Fruit fly (Drosophila melanogaster) whole organism, wandering third instar larva: Measurements from ENCODE around the gene Nprl3.

Source experiments
- CG32264 ChIP-seq: fragments of 200-800 bp; sonication (Bioruptor generic); optimal IDR thresholded peaks from 2 replicates; lab custom pipeline; 2016; ENCODE audit warnings: missing biosample characterization, missing genetic modification characterization
- CG9705 ChIP-seq: fragments of 200-800 bp; sonication (Bioruptor generic); optimal IDR thresholded peaks from 2 replicates; lab custom pipeline; 2018; ENCODE audit warnings: missing biosample characterization, mild to moderate bottlenecking, missing genetic modification characterization
- Dfd ChIP-seq: fragments of >200 bp; optimal IDR thresholded peaks from 2 replicates; lab custom pipeline; 2017; ENCODE audit warnings: missing biosample characterization, missing genetic modification characterization
- Dif ChIP-seq: fragments of 200-275, 200-300 bp; sonication (Bioruptor generic); optimal IDR thresholded peaks from 2 replicates; lab custom pipeline; 2018; ENCODE audit warnings: missing biosample characterization, missing genetic modification characterization; ENCODE audit not compliant: partially characterized antibody
- GATAd ChIP-seq: sonication (Bioruptor generic); optimal IDR thresholded peaks from 2 replicates; lab custom pipeline; 2016; ENCODE audit warnings: missing biosample characterization, missing genetic modification characterization
- HLH106 ChIP-seq: fragments of 200-800 bp; optimal IDR thresholded peaks from 3 replicates; lab custom pipeline; 2019; ENCODE audit warnings: missing biosample characterization, mild to moderate bottlenecking, missing genetic modification characterization, moderate library complexity
- Hnf4 ChIP-seq: fragments of 200-800 bp; sonication (Bioruptor generic); optimal IDR thresholded peaks from 2 replicates; lab custom pipeline; 2016; ENCODE audit warnings: missing biosample characterization, mild to moderate bottlenecking, missing genetic modification characterization
- Hr78 ChIP-seq: fragments of >200 bp; optimal IDR thresholded peaks from 2 replicates; lab custom pipeline; 2017; ENCODE audit warnings: missing biosample characterization, missing genetic modification characterization
- Hr83 ChIP-seq: fragments of 200-300 bp; sonication (Bioruptor generic); optimal IDR thresholded peaks from 2 replicates; lab custom pipeline; 2016; ENCODE audit warnings: missing biosample characterization, mild to moderate bottlenecking, missing genetic modification characterization, moderate library complexity; ENCODE audit not compliant: poor library complexity, severe bottlenecking
- Myc ChIP-seq: fragments of >200 bp; optimal IDR thresholded peaks from 2 replicates; lab custom pipeline; 2017
- N ChIP-seq: fragments of >200 bp; optimal IDR thresholded peaks from 2 replicates; lab custom pipeline; 2018; ENCODE audit warnings: missing biosample characterization, missing external identifiers, missing genetic modification characterization
- OdsH ChIP-seq: fragments of 200-800 bp; sonication (Bioruptor generic); optimal IDR thresholded peaks from 2 replicates; lab custom pipeline; 2016; ENCODE audit warnings: missing biosample characterization, mild to moderate bottlenecking, missing genetic modification characterization
- Rel ChIP-seq, 2 experiments: fragments of 200-800 bp; sonication (Bioruptor generic) in 1 of 2; optimal IDR thresholded peaks; 2 replicates in 1 of 2; 3 replicates in 1 of 2; lab custom pipeline; 2016 to 2019; ENCODE audit warnings: mild to moderate bottlenecking in 2 of 2, missing biosample characterization in 2 of 2, missing genetic modification characterization in 2 of 2, moderate library complexity in 1 of 2
- Sp1 ChIP-seq: fragments of 200-800 bp; sonication (Bioruptor generic); optimal IDR thresholded peaks from 3 replicates; lab custom pipeline; 2019; ENCODE audit warnings: missing biosample characterization, mild to moderate bottlenecking, missing genetic modification characterization, moderate library complexity
- Vsx2 ChIP-seq: fragments of 200-300, 225-300 bp; sonication (Bioruptor generic); optimal IDR thresholded peaks from 2 replicates; lab custom pipeline; 2018; ENCODE audit warnings: missing biosample characterization, missing genetic modification characterization; ENCODE audit not compliant: partially characterized antibody
- br ChIP-seq: fragments of 200-800 bp; sonication (Bioruptor generic); optimal IDR thresholded peaks from 2 replicates; lab custom pipeline; 2016; ENCODE audit warnings: missing biosample characterization, missing genetic modification characterization
- dl ChIP-seq, 2 experiments: fragments of 175-275, 200-275 bp in 1 of 2; fragments of 200-275 bp in 1 of 2; sonication (Bioruptor generic); optimal IDR thresholded peaks; lab custom pipeline; 2018; ENCODE audit warnings: mild to moderate bottlenecking in 2 of 2, missing biosample characterization in 2 of 2, missing genetic modification characterization in 2 of 2, moderate library complexity in 2 of 2; ENCODE audit not compliant: partially characterized antibody in 2 of 2, insufficient read depth in 1 of 2
- ey ChIP-seq: fragments of 200-800 bp; sonication (Bioruptor generic); optimal IDR thresholded peaks from 2 replicates; lab custom pipeline; 2016; ENCODE audit warnings: missing biosample characterization, missing genetic modification characterization
- foxo ChIP-seq, 2 experiments: fragments of 200-800 bp; sonication (Bioruptor generic); optimal IDR thresholded peaks; 2 replicates in 1 of 2; 3 replicates in 1 of 2; lab custom pipeline; 2016 to 2017; ENCODE audit warnings: missing biosample characterization in 2 of 2, missing genetic modification characterization in 2 of 2
- fru ChIP-seq: fragments of 200-800 bp; sonication (Bioruptor generic); optimal IDR thresholded peaks from 3 replicates; lab custom pipeline; 2016; ENCODE audit warnings: missing biosample characterization, mild to moderate bottlenecking, missing genetic modification characterization
- h ChIP-seq: fragments of 200-800 bp; sonication (Bioruptor generic); optimal IDR thresholded peaks from 3 replicates; lab custom pipeline; 2016; ENCODE audit warnings: missing biosample characterization, mild to moderate bottlenecking, missing genetic modification characterization
- lola ChIP-seq: fragments of >200 bp; optimal IDR thresholded peaks from 2 replicates; lab custom pipeline; 2017; ENCODE audit warnings: missing biosample characterization, missing genetic modification characterization
- psq ChIP-seq: fragments of 200-800 bp; sonication (Bioruptor generic); optimal IDR thresholded peaks from 3 replicates; lab custom pipeline; 2017; ENCODE audit warnings: missing biosample characterization, mild to moderate bottlenecking, missing genetic modification characterization, moderate library complexity
- rgr ChIP-seq: fragments of 200-800 bp; sonication (Bioruptor generic); optimal IDR thresholded peaks from 3 replicates; lab custom pipeline; 2016; ENCODE audit warnings: missing biosample characterization, mild to moderate bottlenecking, missing genetic modification characterization
- sage ChIP-seq: fragments of 200-800 bp; sonication (Bioruptor generic); optimal IDR thresholded peaks from 2 replicates; lab custom pipeline; 2016; ENCODE audit warnings: missing biosample characterization, mild to moderate bottlenecking, missing genetic modification characterization
- woc ChIP-seq: sonication (Bioruptor generic); optimal IDR thresholded peaks from 2 replicates; lab custom pipeline; 2016; ENCODE audit warnings: missing biosample characterization, mild to moderate bottlenecking, missing genetic modification characterization

The Nprl3 gene

dm6 chr3L:13993742-13994719 is 7.6 kb downstream of the Nprl3 start, which contains the start of gene CtsK1:
Gene CtsK1 (plus strand): TSS chr3L:13994231.
- TF ChIP-seq HLH106 (tag; lab: Kevin White, UChicago), result peak; percentile 68
- TF ChIP-seq CG32264 (GFP tag; lab: Kevin White, UChicago), result peak; percentile 14
- no peak for TF ChIP-seq lola (GFP tag; lab: Kevin White, UChicago)
- TF ChIP-seq psq (GFP tag; lab: Kevin White, UChicago), result peak; percentile 61
- TF ChIP-seq ey (GFP tag; lab: Kevin White, UChicago), result peak; percentile 68
- TF ChIP-seq woc (GFP tag; lab: Kevin White, UChicago), result peak; percentile 27
- TF ChIP-seq h (GFP tag; lab: Kevin White, UChicago), result peak; percentile 64
- TF ChIP-seq br (GFP tag; lab: Kevin White, UChicago), result peak; percentile 14
- no peak for TF ChIP-seq Hr78 (GFP tag; lab: Kevin White, UChicago)
- peak in 1 of 2 experiments; percentile 73 for TF ChIP-seq foxo (GFP tag; optimal IDR thresholded peaks at IDR 0.05; lab: Kevin White, UChicago)
- TF ChIP-seq OdsH (GFP tag; lab: Kevin White, UChicago), result peak; percentile 70
- TF ChIP-seq Hnf4 (GFP tag; lab: Kevin White, UChicago), result peak; percentile 32
- no peak for TF ChIP-seq Vsx2 (GFP tag; lab: Kevin White, UChicago)
- TF ChIP-seq sage (GFP tag; lab: Kevin White, UChicago), result no peak
- peak; percentile 66 for TF ChIP-seq rgr (GFP tag; lab: Kevin White, UChicago)
- peak; percentile 53 for TF ChIP-seq Sp1 (GFP tag; lab: Kevin White, UChicago)
- TF ChIP-seq fru, result peak; percentile 68

dm6 chr3L:13993233-13993741 is 8.4 kb downstream of the Nprl3 start, which contains the start of gene CG17364:
Gene CG17364 (minus strand): TSS chr3L:13993400.
- no peak for TF ChIP-seq Myc
- TF ChIP-seq dl (GFP tag; optimal IDR thresholded peaks at IDR 0.05; lab: Kevin White, UChicago; ENCODE audit: insufficient read depth in 1 of 2, partially characterized antibody in 2 of 2), result no peak
- no peak for TF ChIP-seq GATAd (GFP tag; lab: Kevin White, UChicago)
- no peak for TF ChIP-seq foxo (GFP tag; optimal IDR thresholded peaks at IDR 0.05; lab: Kevin White, UChicago)
- TF ChIP-seq OdsH (GFP tag; lab: Kevin White, UChicago), result no peak
- no peak for TF ChIP-seq Vsx2 (GFP tag; lab: Kevin White, UChicago)
- TF ChIP-seq CG32264 (GFP tag; lab: Kevin White, UChicago), result no peak
- TF ChIP-seq Hr83 (GFP tag; lab: Kevin White, UChicago), result no peak
- no peak for TF ChIP-seq psq (GFP tag; lab: Kevin White, UChicago)
- no peak for TF ChIP-seq Dfd (GFP tag; lab: Kevin White, UChicago)
- no peak for TF ChIP-seq Sp1 (GFP tag; lab: Kevin White, UChicago)
- no peak for TF ChIP-seq N (GFP tag; lab: Kevin White, UChicago)
- TF ChIP-seq, all 38 proteins: peak for 0

- no peak for TF ChIP-seq CG9705 (GFP tag; lab: Kevin White, UChicago)
- TF ChIP-seq Dif, result peak; percentile 26
Measured at dm6 chr3L:13991314-13991713, 10.4 kb downstream of the Nprl3 start.

dm6 chr3L:13987578-13987977 is 14.1 kb downstream of the Nprl3 start, which contains the start of gene CG9040:
Gene CG9040 (plus strand): TSS chr3L:13987878.
- TF ChIP-seq rgr (GFP tag; lab: Kevin White, UChicago), result no peak
- no peak for TF ChIP-seq Dfd (GFP tag; lab: Kevin White, UChicago)
- no peak for TF ChIP-seq foxo (GFP tag; optimal IDR thresholded peaks at IDR 0.05; lab: Kevin White, UChicago)
- TF ChIP-seq, all 38 proteins: peak for 0

dm6 chr3L:13986330-13986729 is 15.3 kb downstream of the Nprl3 start, which contains the start of gene CG17362:
Gene CG17362 (plus strand): TSS chr3L:13986620.
- TF ChIP-seq Rel (GFP tag; optimal IDR thresholded peaks at IDR 0.05; lab: Kevin White, UChicago) (no peak), Rel (tag; optimal IDR thresholded peaks at IDR 0.05; lab: Kevin White, UChicago) (no peak)
